Worm (Caenorhabditis elegans) whole organism, L1 larva: ENCODE results near the gene nhr-80.
A peak's percentile ranks its signal among the peaks of the same experiment; 100 is the strongest.

Source experiments
- C34B4.2 ChIP-seq: sonication (generic microtip); optimal IDR thresholded peaks from 2 replicates; lab custom pipeline; 2017; ENCODE audit warnings: mild to moderate bottlenecking, missing genetic modification characterization, missing compliant biosample characterization
- F16B12.6 ChIP-seq: fragments of 150-350 bp; optimal IDR thresholded peaks from 2 replicates; lab custom pipeline; 2014; ENCODE audit warnings: missing biosample characterization, missing genetic modification characterization
- Y116A8C.19 ChIP-seq: sonication (generic microtip); optimal IDR thresholded peaks from 2 replicates; lab custom pipeline; 2016; ENCODE audit warnings: missing compliant biosample characterization, missing genetic modification characterization, borderline replicate concordance
- aha-1 ChIP-seq: fragments of 150-350 bp; optimal IDR thresholded peaks from 2 replicates; lab custom pipeline; 2014; ENCODE audit warnings: missing biosample characterization, missing genetic modification characterization
- alr-1 ChIP-seq: fragments of 200-800 bp; sonication (Bioruptor generic); optimal IDR thresholded peaks from 2 replicates; lab custom pipeline; 2018; ENCODE audit warnings: borderline replicate concordance, mild to moderate bottlenecking, missing genetic modification characterization, missing compliant biosample characterization
- aly-2 ChIP-seq: fragments of 150-350 bp; optimal IDR thresholded peaks from 2 replicates; lab custom pipeline; 2014; ENCODE audit warnings: missing biosample characterization, missing genetic modification characterization
- ceh-8 ChIP-seq: fragments of 200-800 bp; sonication (Bioruptor generic); optimal IDR thresholded peaks from 2 replicates; lab custom pipeline; 2018; ENCODE audit warnings: mild to moderate bottlenecking, missing genetic modification characterization, moderate library complexity, missing compliant biosample characterization
- dpl-1 ChIP-seq, 3 experiments: fragments of 150-350 bp in 2 of 3; sonication (generic microtip) in 1 of 3; optimal IDR thresholded peaks; 2 replicates each; lab custom pipeline; 2014 to 2017; ENCODE audit warnings: missing biosample characterization in 3 of 3, missing genetic modification characterization in 3 of 3, missing genetic modification reagents in 3 of 3
- dsc-1 ChIP-seq: sonication (generic microtip); optimal IDR thresholded peaks from 2 replicates; lab custom pipeline; 2016; ENCODE audit warnings: mild to moderate bottlenecking, missing genetic modification characterization, missing compliant biosample characterization
- efl-1 ChIP-seq, 4 experiments: fragments of 150-350 bp; optimal IDR thresholded peaks in 3 of 4; peaks in 1 of 4; 1 replicate in 1 of 4; 2 replicates in 3 of 4; lab custom pipeline; 2014; ENCODE audit warnings: missing biosample characterization in 2 of 4, missing genetic modification characterization in 2 of 4, missing genetic modification reagents in 2 of 4
- efl-3 ChIP-seq: fragments of 200-800 bp; sonication (Bioruptor generic); optimal IDR thresholded peaks from 2 replicates; lab custom pipeline; 2018; ENCODE audit warnings: mild to moderate bottlenecking, missing genetic modification characterization, missing compliant biosample characterization
- egl-27 ChIP-seq, 2 experiments: fragments of 150-350 bp in 1 of 2; sonication (generic microtip); optimal IDR thresholded peaks; 3 replicates each; lab custom pipeline; 2017 to 2018; ENCODE audit warnings: missing biosample characterization in 2 of 2, missing genetic modification characterization in 2 of 2, missing genetic modification reagents in 2 of 2
- ets-5 ChIP-seq: fragments of 200-800 bp; sonication (Bioruptor generic); IDR thresholded peaks from 2 replicates; pipeline ENCODE4 v1.3.6; 2022; ENCODE audit warnings: missing genetic modification characterization, missing compliant biosample characterization
- fkh-8 ChIP-seq: sonication (generic microtip); optimal IDR thresholded peaks from 2 replicates; lab custom pipeline; 2016; ENCODE audit warnings: mild to moderate bottlenecking, missing genetic modification characterization, missing compliant biosample characterization
- hlh-4 ChIP-seq: sonication (generic microtip); optimal IDR thresholded peaks from 2 replicates; lab custom pipeline; 2016; ENCODE audit warnings: mild to moderate bottlenecking, missing genetic modification characterization, missing compliant biosample characterization
- hpl-2 ChIP-seq: fragments of 150-350 bp; optimal IDR thresholded peaks from 2 replicates; lab custom pipeline; 2014; ENCODE audit warnings: missing biosample characterization, missing genetic modification reagents, missing genetic modification characterization
- lin-14 ChIP-seq: fragments of 200-800 bp; sonication (Bioruptor generic); optimal IDR thresholded peaks from 2 replicates; lab custom pipeline; 2018; ENCODE audit warnings: mild to moderate bottlenecking, missing genetic modification characterization, moderate library complexity, missing compliant biosample characterization
- lir-3 ChIP-seq: sonication (generic microtip); optimal IDR thresholded peaks from 2 replicates; lab custom pipeline; 2016; ENCODE audit warnings: mild to moderate bottlenecking, missing genetic modification characterization, moderate library complexity, missing compliant biosample characterization; ENCODE audit not compliant: poor library complexity
- lsy-2 ChIP-seq, 2 experiments: fragments of 150-350 bp; optimal IDR thresholded peaks; 2 replicates each; lab custom pipeline; 2014; ENCODE audit warnings: missing biosample characterization in 2 of 2, missing genetic modification characterization in 2 of 2
- mdl-1 ChIP-seq, 2 experiments: fragments of 150-350 bp; optimal IDR thresholded peaks; 2 replicates each; lab custom pipeline; 2014 to 2017; ENCODE audit warnings: missing biosample characterization in 2 of 2, missing genetic modification characterization in 2 of 2, inconsistent platforms in 1 of 2
- mef-2 ChIP-seq: fragments of 150-350 bp; optimal IDR thresholded peaks from 2 replicates; lab custom pipeline; 2014; ENCODE audit warnings: missing biosample characterization, missing genetic modification characterization
- nhr-11 ChIP-seq: fragments of 150-350 bp; optimal IDR thresholded peaks from 2 replicates; lab custom pipeline; 2014; ENCODE audit warnings: missing biosample characterization, missing genetic modification characterization
- nhr-12 ChIP-seq: sonication (generic microtip); optimal IDR thresholded peaks from 2 replicates; lab custom pipeline; 2017; ENCODE audit warnings: missing biosample characterization, missing genetic modification characterization
- nhr-19 ChIP-seq: fragments of 200-800 bp; sonication (Bioruptor generic); conservative IDR thresholded peaks from 2 replicates; pipeline ENCODE4 v1.3.6; 2022; ENCODE audit warnings: missing genetic modification characterization, missing compliant biosample characterization
- nhr-237 ChIP-seq: fragments of 150-350 bp; optimal IDR thresholded peaks from 2 replicates; lab custom pipeline; 2014; ENCODE audit warnings: missing biosample characterization, missing genetic modification characterization
- nhr-28 ChIP-seq: fragments of 150-350 bp; optimal IDR thresholded peaks from 2 replicates; lab custom pipeline; 2014; ENCODE audit warnings: missing biosample characterization, missing genetic modification characterization
- nhr-47 ChIP-seq: sonication (generic microtip); optimal IDR thresholded peaks from 2 replicates; lab custom pipeline; 2016; ENCODE audit warnings: mild to moderate bottlenecking, missing genetic modification characterization, moderate library complexity, missing compliant biosample characterization
- nhr-71 ChIP-seq: sonication (generic microtip); optimal IDR thresholded peaks from 2 replicates; lab custom pipeline; 2016; ENCODE audit warnings: mild to moderate bottlenecking, missing genetic modification characterization, moderate library complexity, missing compliant biosample characterization
- pqm-1 ChIP-seq: sonication (generic microtip); optimal IDR thresholded peaks from 3 replicates; lab custom pipeline; 2017; ENCODE audit warnings: missing biosample characterization, missing genetic modification characterization
- skn-1 ChIP-seq: fragments of 150-350 bp; optimal IDR thresholded peaks from 2 replicates; lab custom pipeline; 2014; ENCODE audit warnings: missing biosample characterization, missing genetic modification characterization
- snpc-4 ChIP-seq: fragments of 150-350 bp; optimal IDR thresholded peaks from 2 replicates; lab custom pipeline; 2014; ENCODE audit warnings: missing biosample characterization, missing genetic modification characterization
- snu-23 ChIP-seq: sonication (generic microtip); optimal IDR thresholded peaks from 2 replicates; lab custom pipeline; 2016; ENCODE audit warnings: missing genetic modification characterization, missing compliant biosample characterization
- sox-4 ChIP-seq: sonication (generic microtip); optimal IDR thresholded peaks from 2 replicates; lab custom pipeline; 2016; ENCODE audit warnings: missing genetic modification characterization, missing compliant biosample characterization
- sptf-1 ChIP-seq: fragments of 150-350 bp; optimal IDR thresholded peaks from 2 replicates; lab custom pipeline; 2014; ENCODE audit warnings: missing biosample characterization, missing genetic modification characterization
- sup-37 ChIP-seq: fragments of 200-800 bp; sonication (Bioruptor generic); optimal IDR thresholded peaks from 2 replicates; lab custom pipeline; 2018; ENCODE audit warnings: mild to moderate bottlenecking, missing genetic modification characterization, missing compliant biosample characterization
- swsn-7 ChIP-seq: sonication (generic microtip); optimal IDR thresholded peaks from 2 replicates; lab custom pipeline; 2016; ENCODE audit warnings: missing genetic modification characterization, missing compliant biosample characterization
- tbx-2 ChIP-seq: sonication (generic microtip); optimal IDR thresholded peaks from 2 replicates; lab custom pipeline; 2016; ENCODE audit warnings: missing genetic modification characterization, missing compliant biosample characterization
- tlp-1 ChIP-seq: fragments of 150-350 bp; optimal IDR thresholded peaks from 2 replicates; lab custom pipeline; 2014; ENCODE audit warnings: missing biosample characterization, missing genetic modification characterization
- unc-130 ChIP-seq: fragments of 150-350 bp; optimal IDR thresholded peaks from 2 replicates; lab custom pipeline; 2017; ENCODE audit warnings: missing biosample characterization, missing genetic modification characterization, inconsistent platforms
- unc-30 ChIP-seq: sonication (generic microtip); optimal IDR thresholded peaks from 2 replicates; lab custom pipeline; 2017; ENCODE audit warnings: missing biosample characterization, missing genetic modification characterization
- vab-15 ChIP-seq: sonication (generic microtip); optimal IDR thresholded peaks from 2 replicates; lab custom pipeline; 2017; ENCODE audit warnings: missing genotype, mild to moderate bottlenecking, missing genetic modification characterization, missing compliant biosample characterization
- xbp-1 ChIP-seq: sonication (generic microtip); optimal IDR thresholded peaks from 2 replicates; lab custom pipeline; 2016; ENCODE audit warnings: missing genetic modification characterization, missing compliant biosample characterization
- zip-4 ChIP-seq: fragments of 200-800 bp; sonication (Bioruptor generic); optimal IDR thresholded peaks from 2 replicates; lab custom pipeline; 2018; ENCODE audit warnings: mild to moderate bottlenecking, missing genetic modification characterization, moderate library complexity, missing compliant biosample characterization

Gene nhr-80

DNA sequence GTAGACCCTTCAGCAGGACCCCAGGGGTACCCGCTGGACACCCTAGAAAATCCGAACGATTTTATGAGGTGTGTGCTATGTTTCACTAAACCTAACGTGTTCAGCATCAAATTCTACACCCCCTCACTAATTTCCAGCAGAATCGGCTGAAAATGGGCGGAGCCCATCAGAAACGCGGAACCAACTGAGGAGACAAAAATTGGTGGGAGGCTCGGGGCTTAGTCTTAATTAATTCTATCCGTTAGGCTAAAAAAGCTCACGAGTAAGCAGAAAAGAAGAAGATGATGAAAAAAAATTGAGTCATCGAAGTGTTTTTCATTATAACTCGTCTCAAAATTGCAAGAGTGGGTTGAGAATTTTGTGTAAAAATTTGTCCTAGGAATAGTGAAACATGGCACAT, 14.2 kb upstream of the nhr-80 start:
- TF ChIP-seq snu-23 (GFP tag; lab: Kevin White, UChicago) (no peak), tbx-2 (no peak), nhr-28 (tag; lab: Kevin White, UChicago) (no peak), C34B4.2 (tag; lab: Kevin White, UChicago) (no peak), nhr-19 (GFP tag; lab: Robert Waterston, UW) (no peak), sox-4 (no peak), fkh-8 (tag; lab: Kevin White, UChicago) (peak; percentile 57), Y116A8C.19 (no peak), F16B12.6 (tag; lab: Kevin White, UChicago) (no peak), skn-1 (tag; lab: Kevin White, UChicago) (no peak), snpc-4 (tag; lab: Kevin White, UChicago) (no peak), zip-4 (GFP tag; lab: Kevin White, UChicago) (no peak), efl-3 (no peak), nhr-71 (tag; lab: Kevin White, UChicago) (peak; percentile 23), unc-30 (tag; lab: Kevin White, UChicago) (no peak), lsy-2 (tag; optimal IDR thresholded peaks at IDR 0.05; lab: Kevin White, UChicago) (no peak), pqm-1 (tag; lab: Kevin White, UChicago) (no peak), tlp-1 (no peak), mef-2 (tag; lab: Kevin White, UChicago) (no peak), nhr-12 (tag; lab: Kevin White, UChicago) (no peak), sup-37 (no peak), hpl-2 (GFP tag; lab: Kevin White, UChicago) (no peak), nhr-11 (tag; lab: Kevin White, UChicago) (no peak), hlh-4 (tag; lab: Kevin White, UChicago) (no peak), ceh-8 (GFP tag; lab: Kevin White, UChicago) (no peak), lir-3 (no peak), unc-130 (tag; lab: Kevin White, UChicago) (no peak), alr-1 (tag; lab: Kevin White, UChicago) (no peak), egl-27 (tag; optimal IDR thresholded peaks at IDR 0.05; lab: Kevin White, UChicago) (no peak), mdl-1 (tag; optimal IDR thresholded peaks at IDR 0.05; lab: Kevin White, UChicago) (no peak), efl-1 (optimal IDR thresholded peaks at IDR 0.05; lab: Kevin White, UChicago) (no peak), efl-1 (GFP tag; optimal IDR thresholded peaks at IDR 0.05 in 1 of 2; lab: Kevin White, UChicago) (no peak), nhr-237 (tag; lab: Kevin White, UChicago) (no peak), xbp-1 (no peak), dpl-1 (GFP tag; optimal IDR thresholded peaks at IDR 0.05; lab: Kevin White, UChicago) (no peak), lin-14 (GFP tag; lab: Kevin White, UChicago) (peak; percentile 42), sptf-1 (tag; lab: Kevin White, UChicago) (no peak), vab-15 (tag; lab: Kevin White, UChicago) (no peak), swsn-7 (tag; lab: Kevin White, UChicago) (no peak), ets-5 (GFP tag; lab: Robert Waterston, UW) (no peak), nhr-47 (tag; lab: Kevin White, UChicago) (peak; percentile 29), aha-1 (tag; lab: Kevin White, UChicago) (no peak), dsc-1 (tag; lab: Kevin White, UChicago) (peak; percentile 62), aly-2 (no peak)
